Worm (Caenorhabditis elegans): ENCODE results near the gene dnc-2.

dnc-2 gene

DNA sequence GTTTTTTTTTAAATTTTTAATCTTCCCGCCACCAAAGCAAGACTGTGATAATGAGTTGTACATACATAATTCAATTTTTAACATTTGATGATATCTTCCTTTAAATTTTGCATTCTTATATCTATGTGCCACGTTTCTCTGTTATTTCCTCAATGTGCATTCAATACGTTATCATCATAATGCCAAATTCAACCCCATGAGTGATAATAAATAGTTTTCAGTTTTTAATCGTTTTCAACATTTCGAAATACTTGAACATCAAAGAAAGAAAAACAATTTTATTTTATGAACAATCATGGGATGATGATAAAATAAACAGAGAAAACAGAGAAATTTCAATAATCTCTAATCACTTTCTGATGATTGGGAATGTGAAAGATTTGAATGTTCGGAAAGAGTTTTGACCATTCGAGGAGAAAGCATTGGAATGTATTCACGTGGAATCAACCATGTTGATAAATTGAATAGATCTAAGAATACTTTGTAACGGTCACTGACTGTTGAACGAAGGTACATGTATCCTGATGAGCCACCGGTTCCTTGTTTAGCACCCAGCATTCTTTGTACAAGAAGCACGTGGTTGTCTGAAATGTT, 8.1 kb downstream of the dnc-2 start (continued):
- TF ChIP-seq fkh-10 (GFP tag; optimal IDR thresholded peaks at IDR 0.05) (no peak), mef-2 (tag; optimal IDR thresholded peaks at IDR 0.05) (no peak), sptf-1 (tag; optimal IDR thresholded peaks at IDR 0.05) (no peak), snpc-4 (tag; optimal IDR thresholded peaks at IDR 0.05) (no peak), mab-9 (GFP tag; IDR thresholded peaks at IDR 0.05) (no peak), mdl-1 (tag; optimal IDR thresholded peaks at IDR 0.05) (no peak), fkh-4 (tag; optimal IDR thresholded peaks at IDR 0.05; ENCODE audit: borderline replicate concordance) (no peak), skn-1 (tag; optimal IDR thresholded peaks at IDR 0.05) (no peak), nhr-90 (tag; optimal IDR thresholded peaks at IDR 0.05; ENCODE audit: poor library complexity) (peak; percentile 75), nhr-11 (tag; optimal IDR thresholded peaks at IDR 0.05) (no peak), ceh-63 (GFP tag; optimal IDR thresholded peaks at IDR 0.05) (no peak), ama-1 (optimal IDR thresholded peaks at IDR 0.05) (peak; percentile 43), nhr-85 (tag) (peak; percentile 40), hlh-17 (GFP tag; optimal IDR thresholded peaks at IDR 0.05; ENCODE audit: borderline replicate concordance) (no peak), tlp-1 (tag; optimal IDR thresholded peaks at IDR 0.05) (no peak), unc-62 (GFP tag; optimal IDR thresholded peaks at IDR 0.05) (no peak), ceh-8 (GFP tag; optimal IDR thresholded peaks at IDR 0.05) (no peak), irx-1 (tag; optimal IDR thresholded peaks at IDR 0.05) (no peak), nhr-20 (tag; optimal IDR thresholded peaks at IDR 0.05) (peak; percentile 27), nhr-77 (tag; optimal IDR thresholded peaks at IDR 0.05) (no peak), alr-1 (tag; optimal IDR thresholded peaks at IDR 0.05; ENCODE audit: borderline replicate concordance) (no peak), snu-23 (GFP tag; optimal IDR thresholded peaks at IDR 0.05) (peak; percentile 21), lir-3 (tag; optimal IDR thresholded peaks at IDR 0.05; ENCODE audit: poor library complexity) (no peak), rnt-1 (tag; optimal IDR thresholded peaks at IDR 0.05) (no peak), unc-30 (tag; optimal IDR thresholded peaks at IDR 0.05) (no peak), unc-98 (GFP tag; IDR thresholded peaks at IDR 0.05) (no peak), pqm-1 (tag; optimal IDR thresholded peaks at IDR 0.05) (peak; percentile 34), lin-13 (GFP tag; optimal IDR thresholded peaks at IDR 0.05) (no peak), aha-1 (tag; optimal IDR thresholded peaks at IDR 0.05) (no peak), isw-1 (GFP tag; IDR thresholded peaks at IDR 0.05) (no peak), nhr-47 (tag; optimal IDR thresholded peaks at IDR 0.05) (peak; percentile 12), mep-1 (tag; optimal IDR thresholded peaks at IDR 0.05) (no peak), ztf-4 (tag; optimal IDR thresholded peaks at IDR 0.05) (peak; percentile 11), ets-5 (GFP tag; IDR thresholded peaks at IDR 0.05) (no peak), xbp-1 (tag; optimal IDR thresholded peaks at IDR 0.05) (no peak), nhr-28 (tag; optimal IDR thresholded peaks at IDR 0.05) (no peak), swsn-7 (tag; optimal IDR thresholded peaks at IDR 0.05) (no peak), vab-15 (tag; optimal IDR thresholded peaks at IDR 0.05) (no peak), unc-130 (tag; optimal IDR thresholded peaks at IDR 0.05) (no peak)

ce11 chrIII:5915926-5916325, 9.6 kb downstream of the dnc-2 start:
- peak in 1 of 2 experiments; percentile 31 for TF ChIP-seq lin-35 (GFP tag; optimal IDR thresholded peaks at IDR 0.05)
- TF ChIP-seq efl-1 (optimal IDR thresholded peaks at IDR 0.05) = no peak
- peak in 1 of 2 experiments; percentile 55 for TF ChIP-seq efl-1 (GFP tag; optimal IDR thresholded peaks at IDR 0.05 in 1 of 2)
- TF ChIP-seq fkh-10 (GFP tag; optimal IDR thresholded peaks at IDR 0.05) = no peak
- no peak for TF ChIP-seq egl-13 (tag; optimal IDR thresholded peaks at IDR 0.05)
- no peak for TF ChIP-seq unc-98 (GFP tag; IDR thresholded peaks at IDR 0.05)
- TF ChIP-seq blmp-1 (tag; optimal IDR thresholded peaks at IDR 0.05) = no peak
- TF ChIP-seq vab-15 (tag; optimal IDR thresholded peaks at IDR 0.05) = no peak
- no peak for TF ChIP-seq C16A3.4 (tag; optimal IDR thresholded peaks at IDR 0.05)
- TF ChIP-seq elt-2 (tag; optimal IDR thresholded peaks at IDR 0.05) = peak; percentile 34
- no peak for TF ChIP-seq snu-23 (GFP tag; optimal IDR thresholded peaks at IDR 0.05)

All from whole organism, L1 larva.